Fruit fly (Drosophila melanogaster) whole organism: Measurements from ENCODE around the gene CG10132.

Experiments
- CG8478 ChIP-seq: fragments of >200 bp; optimal IDR thresholded peaks from 2 replicates; lab custom pipeline; 2018; ENCODE audit warnings: inconsistent platforms
- Dll ChIP-seq: fragments of >200 bp; optimal IDR thresholded peaks from 2 replicates; lab custom pipeline; 2017
- EcR ChIP-seq, 2 experiments: fragments of >200 bp; optimal IDR thresholded peaks; 2 replicates each; lab custom pipeline; 2017; ENCODE audit warnings: missing biosample characterization in 2 of 2, missing genetic modification characterization in 2 of 2, missing genetic modification reagents in 2 of 2
- pan ChIP-seq: fragments of >200 bp; optimal IDR thresholded peaks from 2 replicates; lab custom pipeline; 2017
- psq ChIP-seq: fragments of >200 bp; optimal IDR thresholded peaks from 2 replicates; lab custom pipeline; 2017
- usp ChIP-seq: fragments of >200 bp; optimal IDR thresholded peaks from 2 replicates; lab custom pipeline; 2017; ENCODE audit warnings: missing biosample characterization, missing genetic modification characterization, mixed read lengths

Gene CG10132

DNA sequence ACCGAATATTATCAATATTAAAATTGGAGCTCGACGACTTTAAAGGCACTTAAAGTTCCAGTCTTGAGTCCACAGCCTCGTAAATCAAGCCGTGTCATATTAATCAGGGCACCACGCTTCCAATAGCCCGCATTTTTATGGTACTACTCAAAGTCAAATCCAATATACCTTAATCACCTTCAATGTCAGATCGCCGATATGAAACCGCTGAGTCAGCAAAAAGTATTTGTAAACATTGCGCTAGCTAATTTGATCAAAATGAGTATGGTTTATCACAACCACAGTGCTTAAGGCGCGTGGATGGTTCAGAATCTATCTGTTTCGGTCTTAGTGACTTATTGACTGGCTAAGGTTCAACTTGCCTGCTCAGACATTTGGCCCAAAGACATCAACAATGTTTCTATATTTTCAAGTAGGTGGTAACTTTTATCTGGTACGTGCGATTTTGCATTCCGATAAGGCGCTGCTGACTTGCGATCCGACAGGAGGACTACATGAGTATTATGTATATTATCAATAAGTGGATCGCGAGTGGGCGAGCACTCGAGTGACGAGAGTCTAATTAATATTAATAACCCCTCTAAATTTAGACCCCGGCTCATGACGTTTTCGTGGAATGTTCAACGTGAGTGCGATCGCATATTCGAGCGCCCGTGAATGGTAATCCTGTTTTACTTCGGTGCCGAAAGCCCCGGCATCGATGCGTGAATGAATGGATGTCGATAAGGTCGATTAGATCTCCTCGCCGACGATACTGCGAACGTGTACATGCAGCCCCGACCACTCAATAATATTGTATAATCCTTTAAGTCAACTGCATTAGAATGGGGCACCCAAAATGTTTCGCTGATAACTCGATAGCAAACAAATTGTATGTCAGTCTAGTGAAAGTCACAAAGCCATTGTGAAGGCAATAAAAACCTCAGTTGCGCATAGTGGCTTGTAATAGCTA is 44.7 kb downstream of the CG10132 start, which contains the start of gene CG13078:
Gene CG13078, plus strand, starts transcription at position 902 of the 952 bp plus-strand sequence.
- no peak for TF ChIP-seq CG8478 (lab: Kevin White, UChicago)

DNA sequence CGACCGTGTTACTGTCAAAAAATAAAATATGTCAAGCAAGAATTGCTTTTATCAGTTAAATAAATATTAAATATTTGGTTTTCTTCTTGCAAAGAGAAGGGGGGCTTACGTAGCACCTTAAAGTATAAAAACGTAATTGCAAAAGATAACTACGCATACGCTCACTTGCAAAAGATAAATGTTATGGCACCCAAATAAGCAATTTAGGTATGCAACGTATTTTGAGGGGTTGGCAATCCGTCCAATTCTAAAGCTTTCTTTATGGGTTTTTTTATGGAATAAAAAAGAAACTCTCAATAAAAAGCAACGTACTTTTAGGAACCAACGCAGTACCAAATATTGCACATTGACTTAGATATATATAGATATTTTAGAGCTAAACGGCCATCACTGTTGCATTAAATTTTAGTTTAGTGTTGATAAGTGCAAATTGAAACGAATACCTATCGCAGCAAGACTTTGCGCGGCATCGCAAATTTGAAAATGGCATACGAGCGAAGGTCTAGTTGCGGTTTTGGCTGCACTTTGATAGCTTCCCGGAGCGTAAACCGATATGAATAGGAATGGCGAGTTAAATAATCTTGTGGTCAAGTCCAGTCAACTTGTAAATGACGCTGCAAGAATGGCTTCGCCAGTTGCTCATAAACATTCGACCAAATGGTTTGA is 46.7 kb downstream of the CG10132 start, which contains the start of gene CG13077:
Gene CG13077, plus strand, starts transcription at position 631 of the 666 bp plus-strand sequence.
- TF ChIP-seq Dll (lab: Kevin White, UChicago) (no peak), psq (lab: Kevin White, UChicago) (no peak), pan (lab: Kevin White, UChicago) (no peak), EcR (GFP tag; optimal IDR thresholded peaks at IDR 0.05; lab: Kevin White, UChicago) (no peak), usp (GFP tag; lab: Kevin White, UChicago) (no peak), CG8478 (lab: Kevin White, UChicago) (no peak)

- no peak for TF ChIP-seq pan (lab: Kevin White, UChicago)
- no peak for TF ChIP-seq usp (GFP tag; lab: Kevin White, UChicago)
- TF ChIP-seq EcR (GFP tag; optimal IDR thresholded peaks at IDR 0.05; lab: Kevin White, UChicago), result no peak
- TF ChIP-seq CG8478 (lab: Kevin White, UChicago), result no peak
- no peak for TF ChIP-seq psq (lab: Kevin White, UChicago)
- no peak for TF ChIP-seq Dll (lab: Kevin White, UChicago)
Measured at dm6 chr2L:19567305-19567898, 48.8 kb downstream of the CG10132 start.

dm6 chr2L:19570806-19571254 is 52.2 kb downstream of the CG10132 start:
- TF ChIP-seq EcR (GFP tag; optimal IDR thresholded peaks at IDR 0.05; lab: Kevin White, UChicago), result no peak
- no peak for TF ChIP-seq CG8478 (lab: Kevin White, UChicago)
- TF ChIP-seq usp (GFP tag; lab: Kevin White, UChicago), result no peak
- no peak for TF ChIP-seq psq (lab: Kevin White, UChicago)
- TF ChIP-seq Dll (lab: Kevin White, UChicago), result no peak
- TF ChIP-seq pan (lab: Kevin White, UChicago), result no peak

DNA sequence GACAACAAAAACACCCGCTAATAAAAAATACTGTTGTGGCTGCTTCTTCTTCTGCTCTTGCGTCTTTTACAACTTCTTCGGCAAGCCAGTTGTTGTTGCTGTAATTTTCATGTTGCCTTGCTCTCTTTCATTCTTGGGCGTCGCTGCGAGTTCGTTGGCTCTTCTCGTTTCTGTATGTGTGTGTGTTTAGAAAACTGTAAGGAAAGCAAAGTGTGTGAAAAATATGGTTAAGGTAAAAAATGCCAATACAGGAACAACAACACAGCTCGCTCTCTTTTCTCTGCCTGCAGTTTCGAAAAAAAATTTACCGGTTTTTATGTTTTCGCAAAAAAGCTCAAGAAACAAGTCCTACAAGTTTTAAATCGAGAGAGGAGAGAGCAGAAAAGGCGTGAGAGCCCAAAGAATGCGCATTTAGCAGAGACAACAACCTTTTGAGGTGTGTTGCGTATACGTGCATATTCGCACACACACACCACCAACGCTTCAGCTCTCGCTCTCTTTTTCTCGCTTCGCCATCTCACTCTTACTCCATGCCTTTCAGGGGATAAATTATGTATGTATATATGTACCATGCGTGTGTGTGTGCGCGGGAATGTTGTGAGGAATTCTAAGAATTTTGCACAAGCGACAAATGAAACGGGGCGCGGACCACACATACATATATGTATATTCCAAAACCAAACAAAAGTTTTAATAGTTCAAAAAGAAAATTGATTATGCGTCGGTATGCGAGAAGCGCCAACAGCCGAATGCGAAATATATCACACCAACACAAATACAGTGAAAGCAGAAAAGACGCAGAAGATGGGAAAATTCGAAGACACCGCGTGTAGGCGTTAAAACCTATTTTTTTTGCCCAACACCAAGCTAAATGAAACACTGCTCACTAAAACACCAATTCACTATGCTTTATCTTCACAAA is 53.2 kb downstream of the CG10132 start:
- peak; percentile 39 to 84 for TF ChIP-seq EcR (GFP tag; optimal IDR thresholded peaks at IDR 0.05; lab: Kevin White, UChicago)
- no peak for TF ChIP-seq psq (lab: Kevin White, UChicago)
- peak; percentile 64 for TF ChIP-seq CG8478 (lab: Kevin White, UChicago)

- TF ChIP-seq CG8478 (lab: Kevin White, UChicago) (no peak), Dll (lab: Kevin White, UChicago) (peak; percentile 60), psq (lab: Kevin White, UChicago) (no peak), usp (GFP tag; lab: Kevin White, UChicago) (no peak), pan (lab: Kevin White, UChicago) (peak; percentile 94), EcR (GFP tag; optimal IDR thresholded peaks at IDR 0.05; lab: Kevin White, UChicago) (peak in 1 of 2 experiments; percentile 67)
Measured at dm6 chr2L:19572496-19573317, 54.1 kb downstream of the CG10132 start.

DNA sequence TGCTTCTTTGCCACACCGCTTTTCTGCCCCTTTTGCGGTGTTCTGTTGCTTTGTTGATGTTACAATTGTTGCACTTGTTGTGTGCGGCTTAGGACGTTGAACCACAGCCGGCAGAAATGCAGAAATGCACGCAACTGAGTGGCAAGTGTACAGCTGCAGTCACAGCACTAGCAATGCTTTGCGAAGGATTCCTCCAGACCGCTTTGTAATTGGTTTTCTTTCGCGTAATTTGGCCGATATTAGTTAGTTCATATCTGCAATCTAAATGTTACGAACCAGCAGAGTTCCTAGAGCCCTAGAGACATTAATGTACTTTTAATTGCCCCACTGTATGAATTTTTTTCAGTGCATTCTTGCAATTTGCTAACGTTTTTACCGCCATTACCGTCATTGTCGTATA is 55.7 kb downstream of the CG10132 start:
- TF ChIP-seq CG8478 (lab: Kevin White, UChicago), result no peak
- TF ChIP-seq EcR (GFP tag; optimal IDR thresholded peaks at IDR 0.05; lab: Kevin White, UChicago), result peak in 1 of 2 experiments; percentile 83
